Worm (Caenorhabditis elegans): ENCODE results near the gene ugt-45.

Gene ugt-45

ce11 chrIV:3719057-3719456 lies 31.8 kb downstream of the ugt-45 start, which contains the start of gene Y37E11AM.3:
Gene Y37E11AM.3, minus strand, starts transcription at chrIV:3719157.
- TF ChIP-seq rcor-1 (GFP tag; IDR thresholded peaks at IDR 0.05) = no peak
- TF ChIP-seq F22D6.2 (tag; optimal IDR thresholded peaks at IDR 0.05) = no peak
- TF ChIP-seq nhr-179 (tag; optimal IDR thresholded peaks at IDR 0.05) = no peak
- no peak for TF ChIP-seq egl-18 (GFP tag; IDR thresholded peaks at IDR 0.05)
- no peak for TF ChIP-seq aptf-3 (GFP tag; IDR thresholded peaks at IDR 0.05)
- TF ChIP-seq ceh-79 (tag; optimal IDR thresholded peaks at IDR 0.05) = no peak
- TF ChIP-seq ztf-6 (GFP tag; IDR thresholded peaks at IDR 0.05) = no peak
- TF ChIP-seq nfyb-1 (GFP tag; IDR thresholded peaks at IDR 0.05) = no peak
- no peak for TF ChIP-seq nhr-80 (tag; optimal IDR thresholded peaks at IDR 0.05)
- TF ChIP-seq lin-40 (tag; optimal IDR thresholded peaks at IDR 0.05) = no peak
- TF ChIP-seq Y53F4B.3 (GFP tag; IDR thresholded peaks at IDR 0.05) = no peak
- no peak for TF ChIP-seq F49E8.2 (tag; optimal IDR thresholded peaks at IDR 0.05; ENCODE audit: insufficient read depth)
- TF ChIP-seq gei-17 (GFP tag; optimal IDR thresholded peaks at IDR 0.05) = no peak
- no peak for TF ChIP-seq nhr-90 (tag; optimal IDR thresholded peaks at IDR 0.05)
- TF ChIP-seq ztf-22 (GFP tag; optimal IDR thresholded peaks at IDR 0.05) = no peak
- TF ChIP-seq F37B4.10 (GFP tag; IDR thresholded peaks at IDR 0.05) = no peak
- TF ChIP-seq unc-62 (GFP tag; optimal IDR thresholded peaks at IDR 0.05) = no peak
- TF ChIP-seq ztf-3 (GFP tag; optimal IDR thresholded peaks at IDR 0.05) = no peak
- no peak for TF ChIP-seq T26A5.8 (tag; optimal IDR thresholded peaks at IDR 0.05)
- TF ChIP-seq let-526 (GFP tag; IDR thresholded peaks at IDR 0.05) = no peak

- TF ChIP-seq lin-40 (tag; optimal IDR thresholded peaks at IDR 0.05) = no peak
- no peak for TF ChIP-seq lin-26 (GFP tag; IDR thresholded peaks at IDR 0.05)
- no peak for TF ChIP-seq B0035.1 (tag; optimal IDR thresholded peaks at IDR 0.05)
- TF ChIP-seq ekl-4 (GFP tag; IDR thresholded peaks at IDR 0.05) = no peak
- TF ChIP-seq zim-3 (tag; optimal IDR thresholded peaks at IDR 0.05) = no peak
- no peak for TF ChIP-seq snpc-4 (GFP tag; optimal IDR thresholded peaks at IDR 0.05)
- no peak for TF ChIP-seq snpc-4 (tag; optimal IDR thresholded peaks at IDR 0.05)
- no peak for TF ChIP-seq attf-5 (GFP tag; optimal IDR thresholded peaks at IDR 0.05)
- TF ChIP-seq B0336.3 (GFP tag; IDR thresholded peaks at IDR 0.05) = no peak
- TF ChIP-seq Y67H2A.10 (GFP tag; conservative IDR thresholded peaks at IDR 0.05) = no peak
- TF ChIP-seq K12H6.12 (tag; optimal IDR thresholded peaks at IDR 0.05) = no peak
- TF ChIP-seq tbp1 (GFP tag; optimal IDR thresholded peaks at IDR 0.05) = no peak
These were observed 40.2 kb downstream of the ugt-45 start for ce11 chrIV:3710737-3711136.

ce11 chrIV:3709200-3709599 lies 41.7 kb downstream of the ugt-45 start, which contains the start of gene Y37E11AL.1:
Gene Y37E11AL.1, plus strand, starts transcription at chrIV:3709500.
- TF ChIP-seq nhr-179 (tag; optimal IDR thresholded peaks at IDR 0.05) = no peak
- TF ChIP-seq ceh-79 (tag; optimal IDR thresholded peaks at IDR 0.05) = no peak
- no peak for TF ChIP-seq egl-18 (GFP tag; IDR thresholded peaks at IDR 0.05)
- TF ChIP-seq K11D2.4 (GFP tag; IDR thresholded peaks at IDR 0.05) = no peak
- TF ChIP-seq dpl-1 (GFP tag; optimal IDR thresholded peaks at IDR 0.05) = no peak
- no peak for TF ChIP-seq mcd-1 (GFP tag; IDR thresholded peaks at IDR 0.05)
- TF ChIP-seq aptf-3 (GFP tag; IDR thresholded peaks at IDR 0.05) = no peak
- no peak for TF ChIP-seq nhr-27 (tag; optimal IDR thresholded peaks at IDR 0.05)
- no peak for TF ChIP-seq fkh-3 (tag; optimal IDR thresholded peaks at IDR 0.05)
- TF ChIP-seq attf-3 (GFP tag; conservative IDR thresholded peaks at IDR 0.05) = no peak
- TF ChIP-seq B0336.3 (GFP tag; IDR thresholded peaks at IDR 0.05) = no peak
- TF ChIP-seq sea-2 (GFP tag; IDR thresholded peaks at IDR 0.05) = no peak
- TF ChIP-seq ceh-91 (GFP tag; IDR thresholded peaks at IDR 0.05) = no peak
- no peak for TF ChIP-seq dpff-1 (tag; optimal IDR thresholded peaks at IDR 0.05)
- no peak for TF ChIP-seq K12H6.12 (tag; optimal IDR thresholded peaks at IDR 0.05)
- TF ChIP-seq ceh-58 (GFP tag; IDR thresholded peaks at IDR 0.05) = no peak
- TF ChIP-seq C06A6.2 (GFP tag; conservative IDR thresholded peaks at IDR 0.05) = no peak
- no peak for TF ChIP-seq F33H1.4 (GFP tag; IDR thresholded peaks at IDR 0.05)
